Fruit fly (Drosophila melanogaster) whole organism, embryonic: ENCODE results near the gene CG12290.

Source experiments
- Bdp1 ChIP-seq: fragments of 200-800 bp; sonication (Bioruptor generic); optimal IDR thresholded peaks from 3 replicates; lab custom pipeline; 2016; ENCODE audit warnings: missing biosample characterization, missing genetic modification characterization
- CG1024 ChIP-seq: fragments of 200-800 bp; sonication (Bioruptor generic); IDR thresholded peaks from 2 replicates; pipeline ENCODE4 v1.3.6; 2022; ENCODE audit warnings: missing biosample characterization, missing genetic modification characterization
- CG10321 ChIP-seq: fragments of 200-800 bp; sonication (Bioruptor generic); IDR thresholded peaks from 2 replicates; pipeline ENCODE4 v1.3.6; 2022; ENCODE audit warnings: missing biosample characterization, missing genetic modification characterization
- CG10366 ChIP-seq: fragments of 200-800 bp; sonication (Bioruptor generic); IDR thresholded peaks from 2 replicates; pipeline ENCODE4 v1.3.6; 2022; ENCODE audit warnings: missing biosample characterization, missing genetic modification characterization
- CG11504 ChIP-seq: fragments of 200-800 bp; sonication (Bioruptor generic); optimal IDR thresholded peaks from 3 replicates; lab custom pipeline; 2019; ENCODE audit warnings: missing biosample characterization, mild to moderate bottlenecking, missing genetic modification characterization, moderate library complexity
- CG12236 ChIP-seq: fragments of 200-800 bp; sonication (Bioruptor generic); optimal IDR thresholded peaks from 2 replicates; lab custom pipeline; 2016; ENCODE audit warnings: missing biosample characterization, missing genetic modification characterization
- CG12299 ChIP-seq: fragments of 200-800 bp; sonication (Bioruptor generic); optimal IDR thresholded peaks from 2 replicates; lab custom pipeline; 2018; ENCODE audit warnings: missing biosample characterization, mild to moderate bottlenecking, missing genetic modification characterization
- CG1233 ChIP-seq: fragments of 200-800 bp; sonication (Bioruptor generic); optimal IDR thresholded peaks from 4 replicates; lab custom pipeline; 2018; ENCODE audit warnings: missing biosample characterization, mild to moderate bottlenecking, missing genetic modification characterization
- CG12391 ChIP-seq: fragments of 200-800 bp; sonication (Bioruptor generic); optimal IDR thresholded peaks from 3 replicates; lab custom pipeline; 2018; ENCODE audit warnings: missing biosample characterization, mild to moderate bottlenecking, missing genetic modification characterization, moderate library complexity
- CG14860 ChIP-seq: fragments of 200-800 bp; sonication (Bioruptor generic); IDR thresholded peaks from 3 replicates; pipeline ENCODE4 v1.3.6; 2022; ENCODE audit warnings: missing biosample characterization, missing genetic modification characterization; ENCODE audit not compliant: partially characterized antibody
- CG15514 ChIP-seq: fragments of 200-800 bp; sonication (Bioruptor generic); optimal IDR thresholded peaks from 3 replicates; lab custom pipeline; 2017; ENCODE audit warnings: missing biosample characterization, missing genetic modification characterization, mild to moderate bottlenecking, moderate library complexity, missing genetic modification reagents
- CG16863 ChIP-seq: fragments of 200-800 bp; sonication (Bioruptor generic); optimal IDR thresholded peaks from 3 replicates; lab custom pipeline; 2016; ENCODE audit warnings: missing biosample characterization, missing genetic modification characterization
- CG17359 ChIP-seq: fragments of 200-800 bp; sonication (Bioruptor generic); optimal IDR thresholded peaks from 3 replicates; lab custom pipeline; 2018; ENCODE audit warnings: missing biosample characterization, mild to moderate bottlenecking, missing genetic modification characterization, moderate library complexity
- CG2678 ChIP-seq: fragments of 200-800 bp; sonication (Bioruptor generic); optimal IDR thresholded peaks from 3 replicates; lab custom pipeline; 2019; ENCODE audit warnings: missing biosample characterization, mild to moderate bottlenecking, missing genetic modification characterization, moderate library complexity
- CG31365 ChIP-seq: fragments of 200-800 bp; sonication (Bioruptor generic); optimal IDR thresholded peaks from 2 replicates; lab custom pipeline; 2018; ENCODE audit warnings: missing biosample characterization, mild to moderate bottlenecking, missing genetic modification characterization
- CG31441 ChIP-seq: fragments of 200-800 bp; sonication (Bioruptor generic); IDR thresholded peaks from 2 replicates; pipeline ENCODE4 v1.3.6; 2022; ENCODE audit warnings: missing biosample characterization, missing genetic modification characterization
- CG32532 ChIP-seq: fragments of 200-800 bp; sonication (Bioruptor generic); IDR thresholded peaks from 2 replicates; pipeline ENCODE4 v1.3.6; 2022; ENCODE audit warnings: missing biosample characterization, missing genetic modification characterization
- CG33213 ChIP-seq: fragments of 200-800 bp; sonication (Bioruptor generic); optimal IDR thresholded peaks from 3 replicates; lab custom pipeline; 2016; ENCODE audit warnings: missing biosample characterization, missing genetic modification characterization
- CG34224 ChIP-seq: fragments of 200-800 bp; sonication (Bioruptor generic); IDR thresholded peaks from 3 replicates; pipeline ENCODE4 v1.3.6; 2022; ENCODE audit warnings: missing biosample characterization, missing genetic modification characterization; ENCODE audit not compliant: partially characterized antibody
- CG3726 ChIP-seq: fragments of 200-800 bp; sonication (Bioruptor generic); IDR thresholded peaks from 3 replicates; pipeline ENCODE4, ENCODE4 v1.3.6; 2022; ENCODE audit warnings: missing biosample characterization, missing genetic modification characterization
- CG4360 ChIP-seq: fragments of 200-800 bp; sonication (Bioruptor generic); IDR thresholded peaks from 2 replicates; pipeline ENCODE4 v1.3.6; 2022; ENCODE audit warnings: missing biosample characterization, missing genetic modification characterization
- CG43689 ChIP-seq: fragments of 200-800 bp; sonication (Bioruptor generic); IDR thresholded peaks from 2 replicates; pipeline ENCODE4 v1.3.6; 2022; ENCODE audit warnings: missing biosample characterization, missing genetic modification characterization
- CG4617 ChIP-seq: fragments of 200-800 bp; sonication (Bioruptor generic); optimal IDR thresholded peaks from 3 replicates; lab custom pipeline; 2016; ENCODE audit warnings: missing biosample characterization, missing genetic modification characterization, borderline replicate concordance
- CG8388 ChIP-seq: fragments of 200-800 bp; sonication (Bioruptor generic); optimal IDR thresholded peaks from 2 replicates; lab custom pipeline; 2019; ENCODE audit warnings: missing biosample characterization, mild to moderate bottlenecking, missing genetic modification characterization, moderate library complexity
- CG8944 ChIP-seq: fragments of 200-800 bp; sonication (Bioruptor generic); optimal IDR thresholded peaks from 3 replicates; lab custom pipeline; 2016; ENCODE audit warnings: missing biosample characterization, missing genetic modification characterization
- Camta ChIP-seq: fragments of 200-800 bp; sonication (Bioruptor generic); optimal IDR thresholded peaks from 2 replicates; lab custom pipeline; 2016; ENCODE audit warnings: missing biosample characterization, missing genetic modification characterization
- Doc2 ChIP-seq: fragments of 200-800 bp; sonication (Bioruptor generic); IDR thresholded peaks from 2 replicates; pipeline ENCODE4 v1.3.6; 2022; ENCODE audit warnings: missing biosample characterization, missing genetic modification characterization
- Eip74EF ChIP-seq, 2 experiments: fragments of 200-800 bp in 1 of 2; fragments of >200 bp in 1 of 2; sonication (Bioruptor generic) in 1 of 2; optimal IDR thresholded peaks; 2 replicates each; lab custom pipeline; 2017 to 2019; ENCODE audit warnings: missing biosample characterization in 2 of 2, missing genetic modification characterization in 2 of 2, mild to moderate bottlenecking in 1 of 2, moderate library complexity in 1 of 2
- Ets97D ChIP-seq: fragments of 200-800 bp; sonication (Bioruptor generic); optimal IDR thresholded peaks from 3 replicates; lab custom pipeline; 2016; ENCODE audit warnings: missing biosample characterization, missing genetic modification characterization
- Mad ChIP-seq: fragments of 200-800 bp; sonication (Bioruptor generic); optimal IDR thresholded peaks from 2 replicates; lab custom pipeline; 2016; ENCODE audit warnings: missing biosample characterization, missing genetic modification characterization
- Nf-YA ChIP-seq: fragments of 200-800 bp; sonication (Bioruptor generic); IDR thresholded peaks from 2 replicates; pipeline ENCODE4 v1.3.6; 2022; ENCODE audit warnings: missing biosample characterization, missing genetic modification characterization
- Rfx ChIP-seq: fragments of 200-800 bp; sonication (Bioruptor generic); IDR thresholded peaks from 2 replicates; pipeline ENCODE4 v1.3.6; 2022; ENCODE audit warnings: missing biosample characterization, missing genetic modification characterization
- Spps ChIP-seq: fragments of 200-800 bp; sonication (Bioruptor generic); optimal IDR thresholded peaks from 2 replicates; lab custom pipeline; 2018; ENCODE audit warnings: missing biosample characterization, mild to moderate bottlenecking, missing genetic modification characterization
- aop ChIP-seq: fragments of 200-800 bp; sonication (Bioruptor generic); IDR thresholded peaks from 2 replicates; pipeline ENCODE4 v1.3.6; 2022; ENCODE audit warnings: missing biosample characterization, missing genetic modification characterization
- br ChIP-seq: fragments of >200 bp; optimal IDR thresholded peaks from 2 replicates; lab custom pipeline; 2017
- dati ChIP-seq: fragments of 200-800 bp; sonication (Bioruptor generic); IDR thresholded peaks from 2 replicates; pipeline ENCODE4 v1.3.6; 2022; ENCODE audit warnings: missing biosample characterization, missing genetic modification characterization
- hkb ChIP-seq, 2 experiments: fragments of 200-800 bp in 1 of 2; fragments of >200 bp in 1 of 2; sonication (Bioruptor generic) in 1 of 2; IDR thresholded peaks in 1 of 2; optimal IDR thresholded peaks in 1 of 2; 2 replicates each; pipeline versions ENCODE4 v1.3.6 to Lab custom; 2017 to 2022; ENCODE audit warnings: missing biosample characterization in 1 of 2, missing genetic modification characterization in 1 of 2
- ind ChIP-seq: fragments of 200-800 bp; sonication (Bioruptor generic); optimal IDR thresholded peaks from 3 replicates; lab custom pipeline; 2016; ENCODE audit warnings: missing biosample characterization, missing genetic modification characterization
- jumu ChIP-seq: fragments of 200-800 bp; sonication (Bioruptor generic); optimal IDR thresholded peaks from 3 replicates; lab custom pipeline; 2016; ENCODE audit warnings: missing biosample characterization, missing genetic modification characterization
- kni ChIP-seq: fragments of 200-800 bp; sonication (Bioruptor generic); optimal IDR thresholded peaks from 3 replicates; lab custom pipeline; 2017; ENCODE audit warnings: mild to moderate bottlenecking, missing biosample characterization, missing genetic modification reagents, missing genetic modification characterization
- lilli ChIP-seq: fragments of 200-800 bp; sonication (Bioruptor generic); optimal IDR thresholded peaks from 3 replicates; lab custom pipeline; 2016; ENCODE audit warnings: missing biosample characterization, missing genetic modification characterization
- lmd ChIP-seq: fragments of 200-800 bp; sonication (Bioruptor generic); IDR thresholded peaks from 2 replicates; pipeline ENCODE4 v1.3.6; 2022; ENCODE audit warnings: missing biosample characterization, missing genetic modification characterization
- mam ChIP-seq: fragments of 200-800 bp; sonication (Bioruptor generic); optimal IDR thresholded peaks from 3 replicates; lab custom pipeline; 2016; ENCODE audit warnings: missing biosample characterization, missing genetic modification characterization
- oc ChIP-seq: fragments of 200-800 bp; sonication (Bioruptor generic); optimal IDR thresholded peaks from 2 replicates; lab custom pipeline; 2018; ENCODE audit warnings: missing biosample characterization, mild to moderate bottlenecking, missing genetic modification characterization, moderate library complexity
- org-1 ChIP-seq: fragments of 200-800 bp; sonication (Bioruptor generic); optimal IDR thresholded peaks from 2 replicates; lab custom pipeline; 2017; ENCODE audit warnings: missing biosample characterization, missing genetic modification characterization
- pho ChIP-seq: fragments of 200-800 bp; sonication (Bioruptor generic); optimal IDR thresholded peaks from 2 replicates; lab custom pipeline; 2016; ENCODE audit warnings: missing biosample characterization, missing genetic modification characterization
- pum ChIP-seq: fragments of 200-800 bp; sonication (Bioruptor generic); optimal IDR thresholded peaks from 2 replicates; lab custom pipeline; 2016; ENCODE audit warnings: missing biosample characterization, missing genetic modification characterization
- sisA ChIP-seq: fragments of 200-800 bp; sonication (Bioruptor generic); IDR thresholded peaks from 2 replicates; pipeline ENCODE4 v1.3.6; 2022; ENCODE audit warnings: missing biosample characterization, missing genetic modification characterization
- sna ChIP-seq: fragments of 200-800 bp; sonication (Bioruptor generic); IDR thresholded peaks from 2 replicates; pipeline ENCODE4 v1.3.6; 2022; ENCODE audit warnings: missing biosample characterization, missing genetic modification characterization; ENCODE audit not compliant: partially characterized antibody
- ssp ChIP-seq: fragments of 200-800 bp; sonication (Bioruptor generic); IDR thresholded peaks from 2 replicates; pipeline ENCODE4 v1.3.6; 2022; ENCODE audit warnings: missing biosample characterization, missing genetic modification characterization
- stwl ChIP-seq: fragments of 200-800 bp; sonication (Bioruptor generic); optimal IDR thresholded peaks from 3 replicates; lab custom pipeline; 2018; ENCODE audit warnings: missing biosample characterization, mild to moderate bottlenecking, missing genetic modification characterization, moderate library complexity

Gene CG12290

dm6 chr3R:26188708-26189107, 41.3 kb upstream of the CG12290 start, which contains the start of gene CG6073 (continued):
- TF ChIP-seq aop (GFP tag; lab: Robert Waterston, UW) (no peak), jumu (GFP tag; lab: Kevin White, UChicago) (peak; percentile 55), sna (GFP tag; lab: Robert Waterston, UW) (no peak), CG32532 (GFP tag; lab: Robert Waterston, UW) (0 out of 2 replicates have a peak, but pooled peaks have one; percentile 22), CG31365 (tag; lab: Kevin White, UChicago) (no peak), CG8388 (GFP tag; lab: Kevin White, UChicago) (no peak), CG10366 (GFP tag; lab: Robert Waterston, UW) (0 out of 2 replicates have a peak, but pooled peaks have one; percentile 29), Bdp1 (GFP tag; lab: Kevin White, UChicago) (peak; percentile 8), CG33213 (GFP tag; lab: Kevin White, UChicago) (peak; percentile 95), mam (GFP tag; lab: Kevin White, UChicago) (peak; percentile 59), CG17359 (tag; lab: Kevin White, UChicago) (peak; percentile 1), sisA (GFP tag; lab: Robert Waterston, UW) (peak; percentile 39; the same call in 1 of the 2 replicates), Nf-YA (GFP tag; lab: Robert Waterston, UW) (no peak), CG43689 (GFP tag; lab: Robert Waterston, UW) (no peak), CG10321 (GFP tag; lab: Robert Waterston, UW) (no peak), kni (GFP tag; lab: Kevin White, UChicago) (no peak), CG1024 (GFP tag; lab: Robert Waterston, UW) (no peak), oc (tag; lab: Kevin White, UChicago) (peak; percentile 10), Rfx (GFP tag; lab: Robert Waterston, UW) (peak; percentile 81), dati (no peak), CG12236 (GFP tag; lab: Kevin White, UChicago) (no peak), Spps (tag; lab: Kevin White, UChicago) (no peak), CG34224 (GFP tag; lab: Robert Waterston, UW) (no peak), CG4617 (peak; percentile 91), CG16863 (GFP tag; lab: Kevin White, UChicago) (no peak), ind (GFP tag; lab: Kevin White, UChicago) (peak; percentile 38), br (no peak), CG31441 (GFP tag; lab: Robert Waterston, UW) (0 out of 2 replicates have a peak, but pooled peaks have one; percentile 37), lilli (GFP tag; lab: Kevin White, UChicago) (peak; percentile 33), stwl (tag; lab: Kevin White, UChicago) (peak; percentile 98), CG14860 (GFP tag; lab: Robert Waterston, UW) (no peak), CG12299 (tag; lab: Kevin White, UChicago) (peak; percentile 25), pho (peak; percentile 59), Ets97D (peak; percentile 94), lmd (GFP tag; lab: Robert Waterston, UW) (no peak; the same call in 1 of the 2 replicates), CG1233 (no peak), Camta (GFP tag; lab: Kevin White, UChicago) (peak; percentile 42), Doc2 (GFP tag; lab: Robert Waterston, UW) (no peak), pum (GFP tag; lab: Kevin White, UChicago) (peak; percentile 36), Eip74EF (GFP tag; optimal IDR thresholded peaks at IDR 0.05; lab: Kevin White, UChicago) (no peak), CG8944 (GFP tag; lab: Kevin White, UChicago) (peak; percentile 25), Mad (GFP tag; lab: Kevin White, UChicago) (peak; percentile 60), org-1 (GFP tag; lab: Kevin White, UChicago) (no peak), CG12391 (no peak), CG15514 (GFP tag; lab: Kevin White, UChicago) (peak; percentile 87), CG2678 (tag; lab: Kevin White, UChicago) (peak; percentile 43), hkb (optimal IDR thresholded peaks at IDR 0.05; lab: Kevin White, UChicago) (no peak), hkb (GFP tag; IDR thresholded peaks at IDR 0.05; lab: Robert Waterston, UW) (peak; percentile 48; the same call in 1 of the 2 replicates), CG3726 (GFP tag; lab: Robert Waterston, UW) (no peak), CG11504 (tag; lab: Kevin White, UChicago) (peak; percentile 70), CG4360 (GFP tag; lab: Robert Waterston, UW) (no peak; the same call in 1 of the 2 replicates), ssp (GFP tag; lab: Robert Waterston, UW) (no peak)
